Fruit fly (Drosophila melanogaster) S2 (cell line): ENCODE data around the gene CG6770.

Experiments used
- CG8478 ChIP-seq: fragments of >200 bp; optimal IDR thresholded peaks from 2 replicates; lab custom pipeline; 2018
- CTCF ChIP-seq, 2 experiments: fragments of >200 bp; optimal IDR thresholded peaks; 2 replicates each; lab custom pipeline; 2018

Gene CG6770

DNA sequence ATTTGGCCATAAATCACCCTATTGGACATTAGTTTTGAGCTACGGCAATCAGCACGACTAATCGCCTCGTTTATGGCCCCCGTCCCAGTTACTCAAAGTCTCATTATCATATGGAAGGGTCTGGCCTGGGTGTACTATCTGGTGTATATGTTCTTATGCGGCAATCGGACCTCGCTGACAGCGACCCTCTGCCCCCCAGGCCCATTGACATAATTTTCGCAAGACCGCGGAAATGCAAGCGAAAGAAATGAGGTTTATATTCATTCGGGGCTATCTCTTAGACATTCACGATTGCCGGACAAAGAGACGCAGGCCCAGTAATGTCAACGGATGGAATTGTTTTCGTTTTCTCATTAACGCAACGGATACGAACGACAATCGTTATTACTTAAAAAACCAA, 17.1 kb downstream of the CG6770 start:
- TF ChIP-seq CTCF (optimal IDR thresholded peaks at IDR 0.05; lab: Kevin White, UChicago) (no peak), CG8478 (lab: Kevin White, UChicago) (no peak)

DNA sequence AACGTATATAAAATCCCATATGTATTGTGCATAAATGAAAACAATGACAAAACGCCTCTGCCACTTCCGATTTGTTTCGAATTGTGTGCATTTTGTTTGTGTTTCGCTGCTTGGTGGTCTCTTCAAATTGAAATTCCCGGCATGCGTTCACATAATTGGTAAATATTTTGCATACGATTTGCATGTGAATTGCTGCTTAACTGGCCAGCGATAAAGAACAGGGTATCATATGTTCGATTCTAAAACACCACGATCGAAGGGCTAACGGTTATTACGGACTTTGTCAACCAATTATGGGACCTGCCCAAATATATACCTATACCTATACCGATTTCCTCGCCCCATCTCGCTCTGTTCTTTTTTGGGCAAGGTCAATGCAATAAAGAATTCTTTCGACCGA, 17.8 kb downstream of the CG6770 start:
- TF ChIP-seq CG8478 (lab: Kevin White, UChicago) (no peak), CTCF (optimal IDR thresholded peaks at IDR 0.05; lab: Kevin White, UChicago) (no peak)

DNA sequence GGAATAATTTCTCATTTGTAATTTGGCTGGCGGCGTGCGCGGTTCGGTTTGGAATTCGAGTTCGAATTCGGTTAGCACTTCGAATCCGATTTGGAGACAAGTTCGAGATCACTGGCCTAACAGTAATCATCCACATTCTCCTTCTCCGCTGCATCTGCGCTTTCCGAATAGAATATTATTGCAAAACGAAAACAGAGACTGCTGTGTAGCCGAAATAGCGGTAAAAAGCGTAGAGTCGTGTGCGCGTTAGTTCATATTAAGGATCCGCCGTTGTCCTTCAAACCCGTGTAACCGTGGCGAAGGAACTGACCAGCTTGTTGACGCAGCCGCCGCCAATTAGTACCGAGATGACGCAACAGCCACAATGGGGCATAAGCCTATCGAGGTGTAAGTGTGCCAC, 18.5 kb downstream of the CG6770 start, which contains the start of gene dmGlut:
Gene dmGlut (plus strand): TSS at position 4 of the 400 bp plus-strand sequence.
- TF ChIP-seq CG8478 (lab: Kevin White, UChicago), result no peak
- no peak for TF ChIP-seq CTCF (optimal IDR thresholded peaks at IDR 0.05; lab: Kevin White, UChicago)

DNA sequence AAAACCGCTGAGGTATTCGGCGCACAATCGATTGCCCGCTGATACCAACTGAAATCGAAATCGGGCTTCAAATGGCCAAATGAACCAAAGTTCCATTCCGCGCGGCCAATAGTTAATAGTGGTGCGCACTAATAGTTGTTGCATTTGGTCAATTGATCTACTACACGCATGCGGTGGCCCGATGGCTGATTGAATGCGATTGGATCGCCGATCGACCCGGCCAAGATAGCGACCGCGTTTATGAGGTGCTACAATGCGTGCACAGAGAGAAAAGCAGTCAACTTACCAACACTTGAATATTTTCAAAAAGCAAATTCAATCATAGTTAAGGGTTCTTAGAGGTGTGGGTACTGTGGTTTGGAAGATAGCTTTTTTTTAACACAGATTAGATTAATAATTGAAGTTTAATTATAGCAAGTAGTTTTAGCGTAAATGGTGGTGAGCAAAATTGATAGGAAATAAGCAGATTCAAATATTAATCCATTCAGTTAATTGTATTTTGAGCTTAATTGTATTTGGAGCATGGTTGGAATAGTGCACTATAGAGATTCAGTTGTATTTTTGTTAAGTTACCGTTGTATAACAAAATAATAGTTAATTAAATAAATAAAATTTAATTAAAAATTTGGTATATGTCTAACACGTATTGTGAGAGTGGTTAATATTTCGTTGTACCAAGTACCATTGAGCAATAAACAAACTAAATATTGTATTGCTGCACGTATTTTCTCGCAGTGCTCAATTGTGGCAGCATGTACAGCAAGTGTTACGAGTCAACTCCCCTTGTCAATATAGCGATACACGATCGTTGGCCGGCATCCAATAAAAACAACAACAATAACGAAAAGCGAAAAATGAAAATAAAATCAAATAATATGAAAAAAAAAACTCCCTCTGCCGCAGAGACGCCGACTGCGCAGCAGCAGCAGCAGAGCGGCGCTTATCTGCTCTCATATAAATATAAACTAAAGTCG, 19.2 kb downstream of the CG6770 start:
- TF ChIP-seq CTCF (optimal IDR thresholded peaks at IDR 0.05; lab: Kevin White, UChicago) (no peak), CG8478 (lab: Kevin White, UChicago) (no peak)

DNA sequence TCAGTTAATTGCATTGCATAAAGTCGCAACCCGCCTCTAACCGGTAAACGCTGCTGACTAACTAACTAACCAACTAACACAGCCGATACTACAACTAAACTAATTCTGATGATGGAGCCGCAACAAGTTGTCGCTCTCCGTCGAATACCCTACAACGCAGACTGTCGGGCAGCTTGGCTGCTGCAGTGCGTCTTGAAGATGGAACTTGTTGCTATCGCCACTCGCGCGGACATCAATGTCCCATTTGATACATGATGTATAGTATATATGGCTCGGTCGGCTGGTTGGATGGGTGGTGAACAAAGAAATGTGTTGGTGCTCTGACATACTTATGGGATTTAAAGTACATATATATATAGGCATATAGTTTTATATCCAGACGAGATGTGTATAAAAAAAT, 20.4 kb downstream of the CG6770 start:
- no peak for TF ChIP-seq CTCF (optimal IDR thresholded peaks at IDR 0.05; lab: Kevin White, UChicago)

DNA sequence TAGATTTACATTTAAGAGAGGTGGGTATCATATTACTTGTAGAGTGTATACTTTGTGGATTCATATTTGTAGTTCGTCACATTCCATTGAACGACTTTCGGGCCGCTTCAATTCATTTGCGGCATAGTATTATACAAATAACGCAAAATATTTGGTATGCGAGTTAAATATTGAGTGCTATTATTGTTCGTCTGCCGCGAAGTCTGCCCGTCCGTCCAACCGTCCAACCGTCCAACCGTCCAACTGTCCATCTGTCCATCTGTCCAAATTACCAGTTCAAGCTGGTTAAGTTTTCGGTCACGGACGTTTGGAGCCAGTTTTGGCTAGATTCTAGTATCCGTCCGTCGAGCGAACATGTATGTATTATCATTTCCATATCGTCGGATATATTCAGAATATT, 21.8 kb downstream of the CG6770 start:
- no peak for TF ChIP-seq CG8478 (lab: Kevin White, UChicago)
- no peak for TF ChIP-seq CTCF (optimal IDR thresholded peaks at IDR 0.05; lab: Kevin White, UChicago)

DNA sequence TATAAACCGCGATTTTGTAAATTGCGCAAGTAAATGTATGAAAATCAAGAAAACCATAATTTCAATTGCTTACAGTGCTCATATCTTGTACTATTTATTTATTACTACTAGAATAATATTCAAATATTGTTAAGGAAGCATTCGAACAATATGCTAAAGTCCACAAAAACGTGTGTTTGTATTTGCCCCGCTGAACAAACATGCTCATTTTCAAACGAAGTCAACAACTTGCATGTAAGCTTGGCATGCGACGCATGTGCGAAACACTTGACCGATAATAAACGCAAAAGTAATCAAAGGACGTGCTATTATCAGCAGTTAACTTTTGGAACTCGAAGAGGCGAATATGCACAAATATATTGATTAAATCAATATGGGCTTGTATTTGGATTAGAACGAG, 24.7 kb downstream of the CG6770 start:
- TF ChIP-seq CG8478 (lab: Kevin White, UChicago) (no peak), CTCF (optimal IDR thresholded peaks at IDR 0.05; lab: Kevin White, UChicago) (no peak)

DNA sequence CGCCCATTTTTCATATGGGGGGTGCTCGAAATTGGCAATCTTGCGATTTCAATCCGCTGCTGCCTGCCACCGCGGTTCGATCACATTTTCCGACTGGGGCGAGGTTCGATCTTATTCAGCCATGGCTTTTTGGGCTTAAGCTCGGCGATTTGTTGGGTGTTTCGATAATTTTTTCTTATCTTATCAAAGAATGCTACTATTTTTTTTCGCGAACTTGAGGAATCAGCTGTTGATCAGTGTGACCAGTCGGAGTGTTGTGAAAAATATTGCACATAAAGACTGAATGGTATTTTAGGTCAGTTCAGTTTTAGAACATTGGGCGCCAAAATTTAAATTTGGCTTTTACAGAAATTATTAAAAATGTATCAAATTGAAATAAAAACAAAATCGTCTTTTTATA, 25.2 kb downstream of the CG6770 start, which contains the start of gene Wdr81:
Gene Wdr81 (minus strand): TSS at position 226 of the 400 bp plus-strand sequence.
- no peak for TF ChIP-seq CTCF (optimal IDR thresholded peaks at IDR 0.05; lab: Kevin White, UChicago)

DNA sequence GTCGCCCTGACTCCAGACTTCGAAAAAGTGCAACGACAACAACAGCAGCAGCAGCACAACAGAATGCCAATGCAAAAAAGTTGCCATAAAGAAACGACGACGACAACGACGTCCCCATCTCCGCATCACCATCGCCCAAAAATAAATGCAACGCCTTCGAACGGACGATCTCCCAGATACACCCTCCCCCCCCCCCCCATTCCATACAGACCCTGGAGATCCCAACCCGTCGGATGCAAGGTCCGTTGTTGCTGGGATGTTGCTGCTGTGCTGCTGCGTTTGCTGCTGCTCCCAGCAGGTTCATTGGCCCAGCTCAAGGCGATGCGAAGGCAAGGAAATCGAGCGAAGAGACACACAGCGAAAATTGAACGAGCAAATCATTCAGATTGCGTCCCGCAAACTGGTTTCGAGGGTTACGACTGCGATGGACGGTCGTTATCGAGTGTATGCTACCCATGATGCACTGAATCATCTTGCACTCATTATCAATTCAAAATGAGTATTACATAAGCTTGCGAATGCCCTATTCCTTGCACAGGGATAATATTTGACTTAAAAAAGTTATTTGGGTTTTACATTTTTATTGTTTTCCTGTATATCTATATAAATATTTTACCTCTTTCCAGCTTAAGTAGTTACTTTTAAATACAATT, 32.1 kb downstream of the CG6770 start:
- TF ChIP-seq CTCF (optimal IDR thresholded peaks at IDR 0.05; lab: Kevin White, UChicago) (no peak), CG8478 (lab: Kevin White, UChicago) (no peak)

DNA sequence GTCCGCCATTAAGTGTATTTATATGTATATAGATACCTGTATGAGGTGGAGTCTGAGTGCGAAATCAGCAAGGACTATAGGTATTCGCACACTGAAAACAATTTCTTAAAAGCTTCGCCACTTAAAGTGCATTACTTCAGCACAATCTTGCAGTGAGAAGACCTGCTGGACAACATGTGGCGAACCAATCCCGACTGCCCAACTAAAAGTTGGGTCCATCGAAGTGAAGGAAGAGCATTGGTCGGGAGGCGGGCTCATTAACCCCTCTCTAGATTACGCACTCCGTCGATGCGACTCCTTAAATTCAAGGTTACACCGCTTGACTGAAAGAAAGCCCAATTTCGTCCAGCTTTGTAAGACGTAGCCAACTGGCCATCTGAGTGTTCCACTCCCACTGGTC, 32.7 kb downstream of the CG6770 start:
- TF ChIP-seq CG8478 (lab: Kevin White, UChicago), result no peak

DNA sequence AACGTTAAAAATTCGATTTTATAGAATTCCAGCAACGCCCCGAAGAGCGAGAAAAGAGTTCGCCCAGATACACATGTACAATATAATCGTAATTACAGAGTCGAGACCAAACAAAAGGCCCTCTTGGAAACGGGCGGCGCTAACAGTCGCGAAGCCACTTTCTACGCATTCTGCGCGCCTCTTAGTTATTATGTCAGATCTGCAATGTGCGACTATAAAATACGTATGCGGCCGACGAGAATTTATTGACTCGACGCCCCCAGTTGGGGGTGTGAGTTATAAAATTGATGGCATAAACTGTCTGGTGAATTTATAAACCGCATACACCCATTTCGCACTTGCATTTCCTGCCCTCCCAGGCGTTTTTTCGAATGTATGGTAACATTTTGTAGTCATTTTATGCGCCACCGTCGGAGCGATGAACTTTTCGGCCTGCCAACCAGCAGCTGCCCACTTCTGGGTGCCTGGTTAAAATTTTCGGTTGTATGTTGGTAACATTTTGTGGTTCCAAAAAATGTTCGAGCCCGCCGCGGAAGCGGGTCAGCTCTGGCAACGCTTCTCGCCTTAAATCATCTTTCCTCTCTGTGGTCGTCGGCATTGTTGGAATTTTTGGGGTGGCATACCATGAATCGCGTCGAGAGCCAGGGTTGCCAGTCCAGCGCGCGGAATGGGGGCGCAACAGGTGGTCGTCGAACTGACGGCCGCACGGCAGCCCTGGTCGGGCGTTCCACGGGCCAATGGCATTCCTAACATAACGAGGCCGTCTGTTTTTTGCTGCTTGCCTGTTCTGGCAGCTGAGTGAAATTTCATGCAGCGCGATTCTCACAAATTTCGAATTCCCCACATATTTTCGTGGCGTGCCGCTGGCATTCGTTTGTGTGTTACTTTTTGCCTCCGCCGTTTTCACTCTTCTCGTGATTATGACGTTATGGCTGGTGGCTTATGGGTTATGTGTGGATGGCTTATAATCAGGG, 33.9 kb downstream of the CG6770 start:
- TF ChIP-seq CG8478 (lab: Kevin White, UChicago) (no peak), CTCF (optimal IDR thresholded peaks at IDR 0.05; lab: Kevin White, UChicago) (peak in 1 of 2 experiments; percentile 46)

DNA sequence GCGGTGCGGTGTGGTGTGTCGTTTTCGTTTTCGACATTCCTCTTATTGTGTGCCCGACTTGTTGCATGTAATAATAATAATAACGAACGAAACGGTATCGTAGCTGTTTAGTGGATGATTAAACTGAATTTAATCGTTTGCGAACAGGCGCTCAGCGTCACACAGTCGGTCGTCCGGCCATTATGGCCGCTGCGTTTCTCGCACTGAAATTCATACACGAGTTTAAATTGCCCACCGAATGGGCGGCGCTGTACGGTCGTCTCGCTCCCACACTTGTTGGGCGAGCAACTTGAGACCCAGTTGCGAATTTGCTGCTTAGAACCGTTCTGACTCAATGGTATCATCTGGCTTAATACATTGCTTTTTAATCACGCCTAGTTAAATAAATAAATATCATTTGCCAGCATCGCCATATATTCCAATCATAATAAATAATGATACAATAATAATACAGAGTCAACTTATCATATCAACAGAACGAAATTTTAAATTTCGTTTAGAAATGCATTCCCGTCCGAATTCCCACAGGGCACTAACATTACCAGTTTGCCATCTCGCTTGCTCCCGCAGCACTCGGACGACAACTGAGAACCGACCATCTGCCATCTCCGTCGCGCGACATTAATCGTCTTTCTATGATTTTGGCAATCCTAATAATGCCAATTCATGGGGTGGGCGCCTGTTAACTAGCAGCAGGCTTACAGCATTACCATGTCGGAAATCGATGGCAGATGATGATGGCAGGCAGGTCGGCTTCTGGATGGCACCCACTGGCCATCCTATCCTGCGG, 34.8 kb downstream of the CG6770 start:
- peak; percentile 73 for TF ChIP-seq CG8478 (lab: Kevin White, UChicago)
- TF ChIP-seq CTCF (optimal IDR thresholded peaks at IDR 0.05; lab: Kevin White, UChicago), result peak in 1 of 2 experiments; percentile 28

DNA sequence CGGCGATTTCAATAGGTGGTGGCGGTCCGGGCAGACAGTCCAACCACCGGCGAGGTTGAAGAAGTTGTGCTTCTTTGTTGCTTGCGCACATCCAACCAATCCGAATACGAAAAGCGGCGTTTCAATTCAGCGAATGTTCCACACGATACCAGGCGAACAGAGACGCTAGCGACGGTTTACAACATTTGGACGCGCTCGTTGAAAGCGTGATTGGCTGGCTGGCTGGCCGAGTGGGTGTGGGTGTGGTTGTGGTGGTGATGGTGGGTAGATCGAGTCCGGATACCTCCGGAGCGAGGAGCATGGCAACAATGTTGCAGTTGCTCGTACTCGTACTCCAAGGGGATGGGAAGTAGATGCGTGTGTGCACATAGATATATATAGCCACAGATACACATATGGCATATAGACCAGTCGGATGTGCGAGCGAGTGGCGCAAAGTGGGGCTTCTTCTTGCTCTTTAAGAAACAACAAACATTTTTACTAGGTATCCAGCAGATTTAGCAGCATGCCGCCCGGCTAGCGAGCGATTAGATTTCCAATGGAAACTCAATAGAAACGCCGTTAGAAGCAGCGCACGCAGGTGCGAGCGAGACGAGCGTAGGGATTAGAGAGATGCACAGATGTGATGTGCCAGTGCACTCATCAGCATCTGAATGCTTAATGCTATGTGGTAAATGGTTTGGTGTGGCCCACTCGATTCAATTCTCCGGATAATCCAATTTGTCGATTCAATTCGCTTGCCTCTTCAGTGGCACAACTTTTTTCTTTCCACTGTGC, 35.6 kb downstream of the CG6770 start:
- peak; percentile 12 to 31 for TF ChIP-seq CTCF (optimal IDR thresholded peaks at IDR 0.05; lab: Kevin White, UChicago)
- no peak for TF ChIP-seq CG8478 (lab: Kevin White, UChicago)
